Worm (Caenorhabditis elegans) whole organism, L3 larva: ENCODE measurements around the gene lite-1.

ENCODE experiments used
- ceh-16 ChIP-seq: sonication (generic microtip); optimal IDR thresholded peaks from 2 replicates; lab custom pipeline; 2017; ENCODE audit warnings: missing biosample characterization, missing genetic modification characterization
- ceh-28 ChIP-seq: fragments of 150-350 bp; optimal IDR thresholded peaks from 2 replicates; lab custom pipeline; 2014; ENCODE audit warnings: missing biosample characterization, missing genetic modification reagents, missing genetic modification characterization
- elt-2 ChIP-seq: sonication (generic microtip); optimal IDR thresholded peaks from 2 replicates; lab custom pipeline; 2016; ENCODE audit warnings: missing genetic modification reagents, mild to moderate bottlenecking, missing genetic modification characterization, missing compliant biosample characterization
- lin-15B ChIP-seq: fragments of 150-350 bp; optimal IDR thresholded peaks from 2 replicates; lab custom pipeline; 2014; ENCODE audit warnings: missing biosample characterization, missing genetic modification characterization
- lsy-12 ChIP-seq: sonication (generic microtip); optimal IDR thresholded peaks from 2 replicates; lab custom pipeline; 2016; ENCODE audit warnings: mild to moderate bottlenecking, missing genetic modification characterization, missing compliant biosample characterization
- nhr-23 ChIP-seq: fragments of 150-350 bp; optimal IDR thresholded peaks from 2 replicates; lab custom pipeline; 2014; ENCODE audit warnings: missing biosample characterization, missing genetic modification reagents, missing genetic modification characterization
- tbx-2 ChIP-seq: sonication (generic microtip); optimal IDR thresholded peaks from 2 replicates; lab custom pipeline; 2016; ENCODE audit warnings: mild to moderate bottlenecking, missing genetic modification characterization, missing compliant biosample characterization
- ztf-11 ChIP-seq: fragments of 150-350 bp; optimal IDR thresholded peaks from 2 replicates; lab custom pipeline; 2014; ENCODE audit warnings: missing biosample characterization, missing genetic modification characterization

The lite-1 gene

DNA sequence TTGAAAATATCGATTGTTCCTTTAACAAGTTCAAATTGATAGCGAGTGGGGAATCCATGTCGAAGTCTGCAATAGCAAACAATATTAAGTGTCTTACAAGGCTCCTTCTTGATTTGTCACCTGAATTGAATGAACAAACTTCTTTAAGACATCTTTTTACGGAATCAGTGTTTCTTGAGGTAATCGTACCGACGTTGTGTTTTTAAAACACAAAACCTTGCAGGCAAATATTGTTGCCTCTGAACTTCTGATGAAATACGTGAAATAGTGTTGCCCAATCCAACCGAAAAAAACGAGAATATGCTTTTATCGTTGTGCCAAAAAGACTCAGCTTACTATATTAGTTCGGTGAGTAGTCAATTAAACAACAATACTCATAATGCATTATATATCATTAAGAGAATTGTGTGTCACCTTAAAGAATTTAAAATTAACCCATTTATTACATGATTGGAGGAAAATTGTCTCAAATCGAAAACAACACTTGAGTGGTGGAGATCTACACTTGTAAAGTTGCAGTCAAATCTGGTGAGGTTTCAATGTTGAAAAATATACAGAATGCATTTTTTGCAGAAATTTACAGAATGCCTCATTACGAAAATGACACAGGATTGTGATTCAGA is 52.5 kb downstream of the lite-1 start, which contains the start of the genes T25B2.4 and T13C5.3:
Gene T25B2.4, plus strand, starts transcription at position 301 of the 623 bp plus-strand sequence.
Gene T13C5.3, plus strand, starts transcription at position 573 of the 623 bp plus-strand sequence.
- no peak for TF ChIP-seq tbx-2
- TF ChIP-seq lin-15B, result no peak
- TF ChIP-seq ceh-16 (tag; lab: Kevin White, UChicago), result no peak
- no peak for TF ChIP-seq elt-2 (tag; lab: Kevin White, UChicago)
- TF ChIP-seq ztf-11, result no peak
- no peak for TF ChIP-seq lsy-12 (tag; lab: Kevin White, UChicago)
- TF ChIP-seq ceh-28 (tag; lab: Kevin White, UChicago), result no peak
- TF ChIP-seq nhr-23, result no peak
